Fruit fly (Drosophila melanogaster): ENCODE data around the gene ng2.

dm6 chrX:3288909-3289706 lies 48.7 kb upstream of the ng2 start:
- TF ChIP-seq lola (GFP tag; optimal IDR thresholded peaks at IDR 0.05), result no peak
- no peak for TF ChIP-seq jim (GFP tag; optimal IDR thresholded peaks at IDR 0.05)
- no peak for TF ChIP-seq usp (GFP tag; optimal IDR thresholded peaks at IDR 0.05)
- TF ChIP-seq h (GFP tag; optimal IDR thresholded peaks at IDR 0.05), result peak; percentile 41
- no peak for TF ChIP-seq Rel (GFP tag; optimal IDR thresholded peaks at IDR 0.05)
- no peak for TF ChIP-seq Rel (tag; optimal IDR thresholded peaks at IDR 0.05)
- TF ChIP-seq psq (GFP tag; optimal IDR thresholded peaks at IDR 0.05), result peak; percentile 43

All from whole organism, wandering third instar larva.